Worm (Caenorhabditis elegans) whole organism, midembryonic: Measurements from ENCODE around the gene pct-1.

Experiments
- klf-2 ChIP-seq: fragments of 200-800 bp; sonication (Bioruptor generic); conservative IDR thresholded peaks from 2 replicates; pipeline ENCODE4 v1.3.6; 2022; ENCODE audit warnings: missing genetic modification reagents, missing genetic modification characterization, missing compliant biosample characterization
- ref-1 ChIP-seq: fragments of 200-800 bp; sonication (Bioruptor generic); conservative IDR thresholded peaks from 2 replicates; pipeline ENCODE4 v1.3.6; 2022; ENCODE audit warnings: missing genetic modification reagents, missing genetic modification characterization, missing compliant biosample characterization

- TF ChIP-seq ref-1 (GFP tag; lab: Robert Waterston, UW) (no peak), klf-2 (GFP tag; lab: Robert Waterston, UW) (no peak)
Observed at ce11 chrIV:8165950-8166349, 10.3 kb upstream of the pct-1 start, which contains the start of gene B0218.7.
